Worm (Caenorhabditis elegans): ENCODE data around the gene F40G9.6.

DNA sequence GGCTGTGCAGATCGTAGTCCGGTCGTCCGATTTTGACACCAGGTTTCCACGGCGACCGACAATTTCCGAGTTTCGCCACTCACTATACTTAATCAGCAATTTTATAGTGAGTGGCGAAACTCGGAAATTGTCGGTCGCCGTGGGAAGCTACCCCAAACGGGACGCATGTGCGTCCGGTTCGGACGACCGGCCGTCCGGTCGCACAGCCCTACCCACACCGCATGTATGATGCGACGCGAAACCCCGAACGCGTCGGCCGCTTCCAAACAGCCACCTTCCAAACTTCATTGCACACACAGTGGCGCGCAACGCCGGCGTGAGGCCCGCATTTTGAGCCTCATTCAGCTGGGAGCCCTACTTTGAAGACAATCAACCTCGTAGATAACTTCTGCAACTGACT lies 28.3 kb upstream of the F40G9.6 start:
- TF ChIP-seq elt-2 (tag; optimal IDR thresholded peaks at IDR 0.05) (no peak), C38D4.7 (GFP tag; optimal IDR thresholded peaks at IDR 0.05) (no peak), hlh-30 (tag; optimal IDR thresholded peaks at IDR 0.05; ENCODE audit: insufficient read depth) (no peak), pax-1 (tag; optimal IDR thresholded peaks at IDR 0.05) (no peak), unc-42 (tag; optimal IDR thresholded peaks at IDR 0.05) (no peak), pag-3 (tag; optimal IDR thresholded peaks at IDR 0.05; ENCODE audit: borderline replicate concordance) (no peak), ceh-9 (tag; optimal IDR thresholded peaks at IDR 0.05) (no peak), ceh-14 (tag; optimal IDR thresholded peaks at IDR 0.05) (no peak)
